Worm (Caenorhabditis elegans) whole organism, young adult: ENCODE measurements around the gene C32D5.7.

Experiments used
- F10E7.11 ChIP-seq: sonication (generic microtip); optimal IDR thresholded peaks from 2 replicates; lab custom pipeline; 2017; ENCODE audit warnings: mild to moderate bottlenecking, missing genetic modification characterization, moderate library complexity, missing compliant biosample characterization
- F23B12.7 ChIP-seq: sonication (generic microtip); optimal IDR thresholded peaks from 2 replicates; lab custom pipeline; 2017; ENCODE audit warnings: missing genetic modification characterization, mild to moderate bottlenecking, missing compliant biosample characterization, antibody characterized with exemption, moderate library complexity; ENCODE audit not compliant: insufficient read depth
- K12H6.12 ChIP-seq: fragments of 200-800 bp; sonication (Bioruptor generic); optimal IDR thresholded peaks from 2 replicates; lab custom pipeline; 2018; ENCODE audit warnings: mild to moderate bottlenecking, missing genetic modification characterization, missing compliant biosample characterization
- Y95B8A.8 ChIP-seq: fragments of 200-800 bp; sonication (Bioruptor generic); IDR thresholded peaks from 2 replicates; pipeline ENCODE4 v1.3.6; 2022; ENCODE audit warnings: missing genetic modification reagents, missing genetic modification characterization, missing compliant biosample characterization
- aptf-3 ChIP-seq: fragments of 200-800 bp; sonication (Bioruptor generic); IDR thresholded peaks from 2 replicates; pipeline ENCODE4 v1.3.6; 2022; ENCODE audit warnings: missing genetic modification characterization, missing compliant biosample characterization
- attf-5 ChIP-seq: fragments of 200-800 bp; sonication (Bioruptor generic); optimal IDR thresholded peaks from 2 replicates; lab custom pipeline; 2018; ENCODE audit warnings: mild to moderate bottlenecking, missing genetic modification characterization, missing compliant biosample characterization
- attf-6 ChIP-seq: fragments of 200-800 bp; sonication (Bioruptor generic); IDR thresholded peaks from 2 replicates; pipeline ENCODE4 v1.3.6; 2022; ENCODE audit warnings: missing genetic modification reagents, missing genetic modification characterization, missing compliant biosample characterization
- chd-7 ChIP-seq: sonication (generic microtip); optimal IDR thresholded peaks from 2 replicates; lab custom pipeline; 2016; ENCODE audit warnings: mild to moderate bottlenecking, missing genetic modification characterization, moderate library complexity, missing compliant biosample characterization
- dpl-1 ChIP-seq: fragments of 150-350 bp; optimal IDR thresholded peaks from 2 replicates; lab custom pipeline; 2014; ENCODE audit warnings: missing biosample characterization, missing genetic modification reagents, missing genetic modification characterization
- efl-1 ChIP-seq: fragments of 150-350 bp; optimal IDR thresholded peaks from 2 replicates; lab custom pipeline; 2014; ENCODE audit warnings: missing biosample characterization, missing genetic modification reagents, missing genetic modification characterization
- egl-44 ChIP-seq: fragments of 200-800 bp; sonication (Bioruptor generic); IDR thresholded peaks from 2 replicates; pipeline ENCODE4 v1.3.6; 2022; ENCODE audit warnings: missing genetic modification reagents, missing genetic modification characterization, missing compliant biosample characterization
- hlh-12 ChIP-seq: sonication (generic microtip); optimal IDR thresholded peaks from 2 replicates; lab custom pipeline; 2016; ENCODE audit warnings: missing genetic modification characterization, missing compliant biosample characterization
- lin-35 ChIP-seq, 3 experiments: fragments of 150-350 bp in 2 of 3; sonication (generic microtip) in 1 of 3; optimal IDR thresholded peaks; 2 replicates each; lab custom pipeline; 2014 to 2018; ENCODE audit warnings: missing biosample characterization in 3 of 3, missing genetic modification characterization in 3 of 3, missing genetic modification reagents in 3 of 3
- lin-54 ChIP-seq: fragments of 200-800 bp; sonication (Bioruptor generic); optimal IDR thresholded peaks from 2 replicates; lab custom pipeline; 2018; ENCODE audit warnings: mild to moderate bottlenecking, missing genetic modification characterization, missing compliant biosample characterization
- lsl-1 ChIP-seq: fragments of 200-800 bp; sonication (Bioruptor generic); optimal IDR thresholded peaks from 2 replicates; lab custom pipeline; 2018; ENCODE audit warnings: mild to moderate bottlenecking, missing genetic modification characterization, moderate library complexity, missing compliant biosample characterization
- madf-8 ChIP-seq: fragments of 200-800 bp; sonication (Bioruptor generic); conservative IDR thresholded peaks from 2 replicates; pipeline ENCODE4 v1.3.6; 2022; ENCODE audit warnings: missing genetic modification reagents, missing genetic modification characterization, missing compliant biosample characterization
- mcd-1 ChIP-seq: fragments of 200-800 bp; sonication (Bioruptor generic); IDR thresholded peaks from 2 replicates; pipeline ENCODE4 v1.3.6; 2022; ENCODE audit warnings: missing genetic modification reagents, missing genetic modification characterization, missing compliant biosample characterization
- mxl-1 ChIP-seq: sonication (generic microtip); optimal IDR thresholded peaks from 2 replicates; lab custom pipeline; 2016; ENCODE audit warnings: missing genetic modification characterization, missing compliant biosample characterization
- nfya-1 ChIP-seq: sonication (generic microtip); optimal IDR thresholded peaks from 2 replicates; lab custom pipeline; 2017; ENCODE audit warnings: antibody characterized with exemption, missing compliant biosample characterization, missing genetic modification characterization, borderline replicate concordance; ENCODE audit not compliant: insufficient read depth
- nhr-90 ChIP-seq: sonication (generic microtip); optimal IDR thresholded peaks from 2 replicates; lab custom pipeline; 2016; ENCODE audit warnings: missing genotype, mild to moderate bottlenecking, missing genetic modification characterization, missing compliant biosample characterization
- pbrm-1 ChIP-seq: fragments of 200-800 bp; sonication (Bioruptor generic); IDR thresholded peaks from 2 replicates; pipeline ENCODE4 v1.3.6; 2022; ENCODE audit warnings: missing genetic modification reagents, missing genetic modification characterization, missing compliant biosample characterization
- pha-4 ChIP-seq: fragments of 150-350 bp; sonication (generic microtip); optimal IDR thresholded peaks from 2 replicates; lab custom pipeline; 2014; ENCODE audit warnings: missing biosample characterization, missing genetic modification reagents, missing genetic modification characterization
- rcor-1 ChIP-seq: fragments of 200-800 bp; sonication (Bioruptor generic); IDR thresholded peaks from 2 replicates; pipeline ENCODE4 v1.3.6; 2022; ENCODE audit warnings: missing genetic modification reagents, missing genetic modification characterization, missing compliant biosample characterization
- rec-8 ChIP-seq, 2 experiments: sonication (generic microtip); optimal IDR thresholded peaks; 2 replicates each; lab custom pipeline; 2016; ENCODE audit warnings: mild to moderate bottlenecking in 2 of 2, missing genetic modification characterization in 2 of 2, missing genetic modification reagents in 2 of 2, missing genotype in 2 of 2, missing biosample characterization in 1 of 2, missing compliant biosample characterization in 1 of 2, moderate library complexity in 1 of 2
- repo-1 ChIP-seq: sonication (generic microtip); optimal IDR thresholded peaks from 2 replicates; lab custom pipeline; 2017; ENCODE audit warnings: mild to moderate bottlenecking, missing genetic modification characterization, missing compliant biosample characterization
- rpc-1 ChIP-seq, 2 experiments: fragments of 150-350 bp in 1 of 2; sonication (generic microtip) in 1 of 2; optimal IDR thresholded peaks; 2 replicates each; lab custom pipeline; 2014 to 2018; ENCODE audit warnings: missing biosample characterization in 1 of 2, missing genetic modification characterization in 1 of 2, missing genetic modification reagents in 1 of 2, missing genotype in 1 of 2
- sea-2 ChIP-seq: fragments of 200-800 bp; sonication (Bioruptor generic); IDR thresholded peaks from 2 replicates; pipeline ENCODE4 v1.3.6; 2022; ENCODE audit warnings: missing genetic modification characterization, missing compliant biosample characterization
- snpc-3.4 ChIP-seq: sonication (generic microtip); optimal IDR thresholded peaks from 2 replicates; lab custom pipeline; 2017; ENCODE audit warnings: missing genetic modification characterization, mild to moderate bottlenecking, missing compliant biosample characterization, antibody characterized with exemption, moderate library complexity, missing genotype, missing genetic modification reagents

The C32D5.7 gene

DNA sequence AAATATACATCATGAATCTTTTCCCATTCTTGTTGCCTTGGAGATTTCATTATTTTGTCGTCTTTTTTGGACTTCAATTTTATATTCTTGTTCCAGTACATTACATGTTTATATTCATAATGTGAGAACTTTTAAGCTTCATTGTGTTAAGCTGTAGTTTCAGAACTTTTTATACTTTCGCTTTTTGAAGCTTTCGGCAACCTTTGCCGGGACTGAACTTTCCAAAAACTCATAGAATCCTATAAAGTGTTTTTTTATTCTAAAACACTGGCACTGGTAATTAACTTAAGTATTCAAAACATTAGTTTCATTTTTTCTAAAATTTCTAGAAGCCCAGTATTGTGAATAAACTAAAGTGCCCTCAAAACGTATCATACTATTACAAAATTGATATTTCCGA, 16.9 kb downstream of the C32D5.7 start, which contains the start of gene C32D5.4:
TSS of gene C32D5.4 (minus strand) at position 101 of the 400 bp plus-strand sequence.
- no peak for TF ChIP-seq aptf-3
- no peak for TF ChIP-seq repo-1 (tag; lab: Kevin White, UChicago)

- TF ChIP-seq egl-44: no peak
- TF ChIP-seq K12H6.12 (tag; lab: Kevin White, UChicago): no peak
- TF ChIP-seq pha-4 (tag; lab: Kevin White, UChicago): no peak
- TF ChIP-seq rpc-1 (optimal IDR thresholded peaks at IDR 0.05; lab: Kevin White, UChicago): no peak
- TF ChIP-seq rpc-1 (tag; optimal IDR thresholded peaks at IDR 0.05; lab: Kevin White, UChicago): no peak
- no peak for TF ChIP-seq mxl-1
- no peak for TF ChIP-seq snpc-3.4 (tag; lab: Kevin White, UChicago)
Observed at ce11 chrII:6322081-6322480, 17.8 kb downstream of the C32D5.7 start.

ce11 chrII:6320655-6321388, 19.0 kb downstream of the C32D5.7 start, which contains the start of gene efr-3:
Gene efr-3 (minus strand): TSS chrII:6321159.
- TF ChIP-seq dpl-1 (GFP tag; lab: Kevin White, UChicago): peak; percentile 64
- TF ChIP-seq egl-44: no peak
- peak; percentile 84 for TF ChIP-seq lin-54 (GFP tag; lab: Kevin White, UChicago)
- peak in 1 of 3 experiments; percentile 52 for TF ChIP-seq lin-35 (GFP tag; optimal IDR thresholded peaks at IDR 0.05; lab: Kevin White, UChicago)
- peak; percentile 66 for TF ChIP-seq efl-1 (GFP tag; lab: Kevin White, UChicago)
- no peak for TF ChIP-seq hlh-12 (tag; lab: Kevin White, UChicago)
- peak; percentile 92 for TF ChIP-seq F23B12.7 (tag; lab: Kevin White, UChicago)
- TF ChIP-seq lsl-1 (GFP tag; lab: Kevin White, UChicago): peak; percentile 28
- TF ChIP-seq mcd-1 (GFP tag; lab: Robert Waterston, UW): peak; percentile 88

DNA sequence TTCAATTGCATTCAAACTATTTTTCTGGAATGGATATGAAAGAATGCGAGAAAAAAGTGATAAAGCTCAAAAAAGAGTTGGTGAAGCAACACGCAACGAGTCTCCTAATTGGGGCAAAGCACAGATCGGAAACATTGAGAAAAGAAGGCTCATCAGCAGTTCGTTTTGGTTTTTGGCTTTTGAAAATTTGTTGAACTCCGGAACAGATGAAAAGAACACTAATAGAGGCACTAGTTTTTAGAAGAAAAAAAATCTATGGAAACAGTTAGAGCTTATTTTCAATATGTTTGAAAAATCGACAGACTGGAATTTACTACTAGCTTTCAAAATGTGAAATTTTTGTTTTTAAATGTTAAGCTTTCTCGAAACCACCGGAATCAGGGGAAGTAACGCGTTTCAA, 28.0 kb downstream of the C32D5.7 start:
- TF ChIP-seq sea-2 (GFP tag; lab: Robert Waterston, UW) (no peak), repo-1 (tag; lab: Kevin White, UChicago) (no peak), K12H6.12 (tag; lab: Kevin White, UChicago) (no peak), rec-8 (tag; optimal IDR thresholded peaks at IDR 0.05; lab: Kevin White, UChicago) (no peak), lin-35 (GFP tag; optimal IDR thresholded peaks at IDR 0.05; lab: Kevin White, UChicago) (no peak), attf-5 (GFP tag; lab: Kevin White, UChicago) (no peak), pbrm-1 (GFP tag; lab: Robert Waterston, UW) (no peak), nfya-1 (no peak), Y95B8A.8 (GFP tag; lab: Robert Waterston, UW) (no peak), F10E7.11 (tag; lab: Kevin White, UChicago) (no peak), nhr-90 (tag; lab: Kevin White, UChicago) (no peak), rcor-1 (GFP tag; lab: Robert Waterston, UW) (no peak), madf-8 (GFP tag; lab: Robert Waterston, UW) (no peak), attf-6 (GFP tag; lab: Robert Waterston, UW) (no peak), chd-7 (no peak)

- no peak for TF ChIP-seq lsl-1 (GFP tag; lab: Kevin White, UChicago)
Observed at ce11 chrII:6311459-6311858, 28.4 kb downstream of the C32D5.7 start.
